Worm (Caenorhabditis elegans): ENCODE data around the gene Y57G7A.3.

DNA sequence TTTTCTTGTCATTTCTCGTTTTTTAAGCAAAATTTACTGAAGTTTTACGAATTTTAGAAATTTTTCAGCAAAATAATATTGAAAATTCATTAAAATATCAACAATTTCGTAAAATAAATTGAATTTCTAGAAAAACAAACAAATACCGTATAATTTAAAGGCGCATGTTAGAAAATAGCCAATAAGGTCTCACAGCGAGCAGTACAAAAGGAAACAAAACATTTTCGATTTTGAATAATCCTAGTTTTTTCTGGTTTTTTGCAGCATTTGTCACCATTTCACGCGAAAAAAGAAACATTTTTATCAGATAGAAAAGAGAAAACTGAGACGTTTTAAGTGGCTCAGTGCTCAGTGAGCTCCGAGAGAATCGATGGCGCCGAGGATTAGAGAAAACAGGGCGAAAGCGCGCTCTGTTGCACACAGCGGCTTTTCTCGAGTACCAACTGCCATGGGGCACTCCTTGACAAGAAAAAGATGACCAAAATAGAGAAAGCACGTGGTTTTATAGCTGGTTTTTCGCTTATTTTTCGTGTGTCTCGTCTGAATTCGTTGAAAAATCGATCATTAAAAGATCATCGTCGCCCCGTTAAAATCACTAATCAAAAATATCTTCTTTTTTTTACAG is 24.4 kb downstream of the Y57G7A.3 start, which contains the start of the genes alh-6 and fcho-1:
- TF ChIP-seq unc-62 (GFP tag; optimal IDR thresholded peaks at IDR 0.05) (no peak), tbp1 (GFP tag; optimal IDR thresholded peaks at IDR 0.05) (no peak), attf-5 (GFP tag; optimal IDR thresholded peaks at IDR 0.05) (no peak), C17E4.6 (GFP tag; IDR thresholded peaks at IDR 0.05) (no peak), snpc-4 (GFP tag; optimal IDR thresholded peaks at IDR 0.05) (no peak), snpc-4 (tag; optimal IDR thresholded peaks at IDR 0.05) (no peak), Y67H2A.10 (GFP tag; conservative IDR thresholded peaks at IDR 0.05) (no peak), madf-8 (GFP tag; conservative IDR thresholded peaks at IDR 0.05) (peak; percentile 27; the same call in 1 of the 2 replicates), F57C9.4 (tag; optimal IDR thresholded peaks at IDR 0.05) (no peak), lsl-1 (GFP tag; optimal IDR thresholded peaks at IDR 0.05) (peak; percentile 87), chd-7 (tag; optimal IDR thresholded peaks at IDR 0.05) (no peak), lin-54 (GFP tag; optimal IDR thresholded peaks at IDR 0.05) (peak; percentile 36), ztf-22 (GFP tag; optimal IDR thresholded peaks at IDR 0.05) (no peak)
